Worm (Caenorhabditis elegans): Measurements from ENCODE around the gene his-73.

Gene his-73

DNA sequence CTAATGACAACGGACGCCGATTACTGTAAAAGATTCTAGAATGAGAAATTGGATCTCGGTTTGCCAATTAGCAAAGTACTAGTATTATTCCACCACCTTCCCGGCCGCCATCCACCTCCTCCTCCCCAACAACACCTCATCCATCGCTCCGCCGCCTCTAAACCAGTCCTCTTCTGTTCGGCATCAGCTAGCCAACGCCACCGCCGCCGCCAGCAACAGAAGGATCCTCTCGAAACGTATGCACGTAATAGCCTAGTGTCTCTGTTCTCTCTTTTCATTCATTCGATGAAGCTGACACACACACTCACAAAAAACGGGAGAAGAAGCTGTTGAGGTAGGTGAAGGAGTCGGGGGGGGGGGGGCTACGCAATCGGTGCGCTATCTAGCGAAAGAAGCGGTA is 12.8 kb upstream of the his-73 start:
- TF ChIP-seq elt-3 (tag; optimal IDR thresholded peaks at IDR 0.05) (no peak), snpc-4 (tag; optimal IDR thresholded peaks at IDR 0.05) (no peak), lin-13 (tag; optimal IDR thresholded peaks at IDR 0.05) (no peak), mep-1 (tag; optimal IDR thresholded peaks at IDR 0.05) (no peak), sem-2 (GFP tag; optimal IDR thresholded peaks at IDR 0.05) (no peak), ceh-39 (tag; optimal IDR thresholded peaks at IDR 0.05) (no peak), elt-1 (tag; optimal IDR thresholded peaks at IDR 0.05; ENCODE audit: borderline replicate concordance, insufficient read depth) (no peak), lin-32 (GFP tag; optimal IDR thresholded peaks at IDR 0.05) (no peak), unc-62 (GFP tag; optimal IDR thresholded peaks at IDR 0.05) (no peak), tbx-8 (GFP tag; optimal IDR thresholded peaks at IDR 0.05) (no peak), nhr-2 (tag; optimal IDR thresholded peaks at IDR 0.05) (no peak), mab-5 (tag; optimal IDR thresholded peaks at IDR 0.05) (no peak), ceh-43 (GFP tag; optimal IDR thresholded peaks at IDR 0.05) (no peak), lsy-2 (tag; optimal IDR thresholded peaks at IDR 0.05) (no peak), mls-2 (tag; optimal IDR thresholded peaks at IDR 0.05) (no peak), hlh-1 (tag; optimal IDR thresholded peaks at IDR 0.05) (no peak)

DNA sequence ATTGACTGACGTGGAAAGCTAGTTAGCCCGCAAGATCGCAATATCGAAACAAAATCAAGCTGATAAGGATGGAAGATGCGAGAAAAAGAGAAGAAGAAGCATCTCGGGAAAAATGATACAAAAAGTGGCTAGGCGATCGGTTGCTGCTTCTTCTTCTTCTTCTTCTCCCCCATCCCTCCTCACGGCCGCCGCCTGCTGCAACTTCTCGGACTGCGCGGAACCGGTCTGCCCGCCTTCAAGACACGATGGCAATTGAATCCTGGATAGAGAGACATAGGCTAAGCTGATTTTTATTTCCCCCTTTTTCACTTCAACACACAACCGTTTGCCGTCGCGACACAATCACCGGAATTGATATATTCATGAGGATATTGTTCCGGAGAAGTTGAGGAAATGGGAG is 9.1 kb upstream of the his-73 start:
- TF ChIP-seq ztf-11 (tag; optimal IDR thresholded peaks at IDR 0.05): no peak
- no peak for TF ChIP-seq ceh-43 (GFP tag; optimal IDR thresholded peaks at IDR 0.05)
- TF ChIP-seq snpc-4 (tag; optimal IDR thresholded peaks at IDR 0.05): no peak
- TF ChIP-seq mls-2 (tag; optimal IDR thresholded peaks at IDR 0.05): no peak
- no peak for TF ChIP-seq nhr-12 (tag; optimal IDR thresholded peaks at IDR 0.05)
- TF ChIP-seq unc-120 (tag; optimal IDR thresholded peaks at IDR 0.05; ENCODE audit: poor library complexity, severe bottlenecking): no peak
- no peak for TF ChIP-seq nhr-76 (tag; optimal IDR thresholded peaks at IDR 0.05)
- TF ChIP-seq ham-2 (GFP tag; optimal IDR thresholded peaks at IDR 0.05): no peak
- TF ChIP-seq mab-5 (tag; optimal IDR thresholded peaks at IDR 0.05): no peak
- no peak for TF ChIP-seq tbx-8 (GFP tag; optimal IDR thresholded peaks at IDR 0.05)
- TF ChIP-seq drap-1 (GFP tag; optimal IDR thresholded peaks at IDR 0.05): no peak
- TF ChIP-seq nhr-237 (tag; optimal IDR thresholded peaks at IDR 0.05): no peak
- no peak for TF ChIP-seq elt-3 (tag; optimal IDR thresholded peaks at IDR 0.05)
- TF ChIP-seq nhr-28 (tag; optimal IDR thresholded peaks at IDR 0.05): no peak
- no peak for TF ChIP-seq bed-3 (GFP tag; optimal IDR thresholded peaks at IDR 0.05)
- TF ChIP-seq ces-1 (GFP tag; optimal IDR thresholded peaks at IDR 0.05): no peak
- no peak for TF ChIP-seq zip-8 (tag; optimal IDR thresholded peaks at IDR 0.05)

DNA sequence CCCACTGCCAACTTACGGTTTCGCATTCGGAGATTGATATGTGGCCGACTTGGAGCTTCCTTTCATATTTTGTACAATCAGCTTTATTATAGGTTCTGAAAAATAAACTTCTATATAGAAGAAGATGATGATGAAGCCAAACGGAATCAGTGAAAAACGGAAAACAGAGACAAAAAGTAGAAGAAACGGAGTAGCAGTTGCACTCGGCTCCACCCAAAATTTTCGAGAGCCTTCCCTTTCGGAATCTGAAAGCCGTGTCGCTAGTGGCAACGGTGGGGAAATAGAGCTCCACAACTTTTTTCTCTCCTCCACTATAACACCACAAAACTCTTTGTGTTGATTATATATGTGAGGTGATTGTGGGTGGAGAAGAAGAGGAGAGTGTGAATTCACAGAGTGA is 2.0 kb upstream of the his-73 start, which contains the start of gene W09H1.1:
Gene W09H1.1, minus strand, starts transcription at position 101 of the 400 bp plus-strand sequence.
- TF ChIP-seq nhr-12 (tag; optimal IDR thresholded peaks at IDR 0.05) (no peak), nhr-76 (tag; optimal IDR thresholded peaks at IDR 0.05) (no peak), mls-2 (tag; optimal IDR thresholded peaks at IDR 0.05) (no peak), ham-2 (GFP tag; optimal IDR thresholded peaks at IDR 0.05) (no peak), sptf-1 (tag; optimal IDR thresholded peaks at IDR 0.05) (no peak), zip-8 (tag; optimal IDR thresholded peaks at IDR 0.05) (no peak), lin-13 (tag; optimal IDR thresholded peaks at IDR 0.05) (no peak), unc-62 (GFP tag; optimal IDR thresholded peaks at IDR 0.05) (no peak), ces-1 (GFP tag; optimal IDR thresholded peaks at IDR 0.05) (no peak)

DNA sequence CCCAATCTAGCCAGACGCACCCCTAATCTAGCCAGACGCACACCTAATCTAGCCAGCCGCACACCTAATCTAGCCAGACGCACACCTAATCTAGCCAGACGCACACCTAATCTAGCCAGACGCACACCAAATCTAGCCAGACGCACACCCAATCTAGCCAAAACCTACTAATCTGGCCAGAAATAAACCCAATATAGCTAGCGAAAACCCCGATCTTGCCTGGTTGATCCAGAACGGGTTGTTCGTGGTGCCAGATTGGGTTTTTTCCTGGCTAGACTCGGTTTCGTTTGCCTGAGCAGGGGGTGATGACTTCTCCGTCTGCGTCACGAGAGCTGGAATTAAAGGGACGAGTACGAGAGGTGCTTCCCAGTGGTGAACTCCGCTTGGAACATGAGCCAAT is 624 bp downstream of the his-73 start, which contains the start of gene W09H1.3:
Gene W09H1.3, plus strand, starts transcription at position 301 of the 400 bp plus-strand sequence.
- TF ChIP-seq mls-2 (tag; optimal IDR thresholded peaks at IDR 0.05) (no peak), ham-2 (GFP tag; optimal IDR thresholded peaks at IDR 0.05) (no peak), zip-8 (tag; optimal IDR thresholded peaks at IDR 0.05) (no peak), flh-1 (GFP tag; optimal IDR thresholded peaks at IDR 0.05) (no peak), pha-4 (tag; optimal IDR thresholded peaks at IDR 0.05) (no peak), sptf-1 (tag; optimal IDR thresholded peaks at IDR 0.05) (no peak), M03D4.4 (tag; optimal IDR thresholded peaks at IDR 0.05) (no peak), snpc-4 (tag; optimal IDR thresholded peaks at IDR 0.05) (no peak), lin-13 (tag; optimal IDR thresholded peaks at IDR 0.05) (no peak), unc-39 (tag; optimal IDR thresholded peaks at IDR 0.05) (no peak), elt-1 (tag; optimal IDR thresholded peaks at IDR 0.05; ENCODE audit: borderline replicate concordance, insufficient read depth) (no peak), lin-32 (GFP tag; optimal IDR thresholded peaks at IDR 0.05) (no peak), nhr-237 (tag; optimal IDR thresholded peaks at IDR 0.05) (no peak), nhr-76 (tag; optimal IDR thresholded peaks at IDR 0.05) (no peak), blmp-1 (tag; optimal IDR thresholded peaks at IDR 0.05) (no peak), elt-3 (tag; optimal IDR thresholded peaks at IDR 0.05) (no peak), nhr-2 (tag; optimal IDR thresholded peaks at IDR 0.05) (no peak)

Measured in whole organism, mixed stage, embryonic.